Worm (Caenorhabditis elegans) whole organism, L4 larva: Measurements from ENCODE around the gene fbxb-81.

ENCODE experiments used
- F26F4.8 ChIP-seq: fragments of 200-800 bp; sonication (Bioruptor generic); conservative IDR thresholded peaks from 2 replicates; pipeline ENCODE4 v1.3.6; 2022; ENCODE audit warnings: missing genetic modification characterization, missing compliant biosample characterization
- Y5F2A.4 ChIP-seq: fragments of 200-800 bp; sonication (Bioruptor generic); optimal IDR thresholded peaks from 2 replicates; lab custom pipeline; 2018; ENCODE audit warnings: mild to moderate bottlenecking, missing genetic modification characterization, missing compliant biosample characterization
- Y75B8A.6 ChIP-seq: fragments of 200-800 bp; sonication (Bioruptor generic); IDR thresholded peaks from 2 replicates; pipeline ENCODE4 v1.3.6; 2022; ENCODE audit warnings: missing genetic modification reagents, missing genetic modification characterization, missing compliant biosample characterization
- aha-1 ChIP-seq: fragments of 150-350 bp; peaks from one replicate; lab custom pipeline; 2014; ENCODE audit warnings: missing biosample characterization, missing genetic modification characterization
- ceh-20 ChIP-seq: fragments of 200-800 bp; sonication (Bioruptor generic); IDR thresholded peaks from 2 replicates; pipeline ENCODE4 v1.3.6; 2022; ENCODE audit warnings: missing genetic modification reagents, missing genetic modification characterization, missing compliant biosample characterization
- cey-2 ChIP-seq: sonication (generic microtip); optimal IDR thresholded peaks from 3 replicates; lab custom pipeline; 2017; ENCODE audit warnings: missing genetic modification characterization, mild to moderate bottlenecking, missing compliant biosample characterization, antibody characterized with exemption, borderline replicate concordance; ENCODE audit not compliant: insufficient read depth
- daf-16 ChIP-seq, 3 experiments: sonication (generic microtip); optimal IDR thresholded peaks; 2 replicates each; lab custom pipeline; 2016 to 2017; ENCODE audit warnings: missing genetic modification characterization in 3 of 3, missing genetic modification reagents in 3 of 3, mild to moderate bottlenecking in 2 of 3, missing compliant biosample characterization in 2 of 3, missing biosample characterization in 1 of 3, moderate library complexity in 1 of 3
- daf-19 ChIP-seq: fragments of 200-800 bp; sonication (Bioruptor generic); conservative IDR thresholded peaks from 2 replicates; pipeline ENCODE4 v1.3.6; 2022; ENCODE audit warnings: missing genetic modification characterization, missing compliant biosample characterization
- daf-8 ChIP-seq: fragments of 200-800 bp; sonication (Bioruptor generic); IDR thresholded peaks from 2 replicates; pipeline ENCODE4 v1.3.6; 2022; ENCODE audit warnings: missing genetic modification characterization, missing compliant biosample characterization
- dmd-8 ChIP-seq: fragments of 200-800 bp; sonication (Bioruptor generic); IDR thresholded peaks from 2 replicates; pipeline ENCODE4 v1.3.6; 2022; ENCODE audit warnings: missing genetic modification characterization, missing compliant biosample characterization
- dmd-9 ChIP-seq: fragments of 200-800 bp; sonication (Bioruptor generic); IDR thresholded peaks from 2 replicates; pipeline ENCODE4 v1.3.6; 2022; ENCODE audit warnings: missing genetic modification reagents, missing genetic modification characterization, missing compliant biosample characterization
- dve-1 ChIP-seq: sonication (generic microtip); optimal IDR thresholded peaks from 2 replicates; lab custom pipeline; 2017; ENCODE audit warnings: antibody characterized with exemption, mild to moderate bottlenecking, missing genetic modification characterization, missing compliant biosample characterization; ENCODE audit not compliant: insufficient read depth
- egl-43 ChIP-seq: fragments of 200-800 bp; sonication (Bioruptor generic); IDR thresholded peaks from 2 replicates; pipeline ENCODE4 v1.3.6; 2022; ENCODE audit warnings: missing genetic modification reagents, missing genetic modification characterization, missing compliant biosample characterization
- gei-8 ChIP-seq: fragments of 200-800 bp; sonication (Bioruptor generic); optimal IDR thresholded peaks from 2 replicates; lab custom pipeline; 2018; ENCODE audit warnings: mild to moderate bottlenecking, missing genetic modification characterization, missing compliant biosample characterization
- hlh-11 ChIP-seq: fragments of 200-800 bp; sonication (Bioruptor generic); optimal IDR thresholded peaks from 2 replicates; lab custom pipeline; 2018; ENCODE audit warnings: mild to moderate bottlenecking, missing genetic modification characterization, missing compliant biosample characterization
- hlh-30 ChIP-seq: sonication (generic microtip); optimal IDR thresholded peaks from 2 replicates; lab custom pipeline; 2017; ENCODE audit warnings: antibody characterized with exemption, mild to moderate bottlenecking, missing genetic modification characterization, missing compliant biosample characterization; ENCODE audit not compliant: insufficient read depth
- jun-1 ChIP-seq: fragments of 150-350 bp; optimal IDR thresholded peaks from 2 replicates; lab custom pipeline; 2014; ENCODE audit warnings: missing biosample characterization, missing genetic modification reagents, missing genetic modification characterization
- lin-1 ChIP-seq: fragments of 200-800 bp; sonication (Bioruptor generic); IDR thresholded peaks from 2 replicates; pipeline ENCODE4 v1.3.6; 2022; ENCODE audit warnings: missing genetic modification reagents, missing genetic modification characterization, missing compliant biosample characterization
- lin-15B ChIP-seq: fragments of 150-350 bp; sonication (generic microtip); optimal IDR thresholded peaks from 3 replicates; lab custom pipeline; 2014; ENCODE audit warnings: missing biosample characterization, missing genetic modification characterization
- lin-38 ChIP-seq: fragments of 200-800 bp; sonication (Bioruptor generic); IDR thresholded peaks from 2 replicates; pipeline ENCODE4 v1.3.6; 2022; ENCODE audit warnings: missing genetic modification reagents, missing genetic modification characterization, missing compliant biosample characterization
- lin-39 ChIP-seq: fragments of 150-350 bp; optimal IDR thresholded peaks from 2 replicates; lab custom pipeline; 2014; ENCODE audit warnings: missing biosample characterization, missing genetic modification reagents, missing genetic modification characterization
- madf-5 ChIP-seq, 2 experiments: fragments of 200-800 bp; sonication (Bioruptor generic); IDR thresholded peaks; 2 replicates each; pipeline ENCODE4 v1.3.6; 2022; ENCODE audit warnings: missing compliant biosample characterization in 2 of 2, missing genetic modification characterization in 2 of 2
- madf-9 ChIP-seq: fragments of 200-800 bp; sonication (Bioruptor generic); conservative IDR thresholded peaks from 2 replicates; pipeline ENCODE4 v1.3.6; 2022; ENCODE audit warnings: missing genetic modification reagents, missing genetic modification characterization, missing compliant biosample characterization
- mdl-1 ChIP-seq, 2 experiments: fragments of 150-350 bp in 1 of 2; sonication (generic microtip) in 1 of 2; optimal IDR thresholded peaks; 2 replicates each; lab custom pipeline; 2014 to 2017; ENCODE audit warnings: missing biosample characterization in 2 of 2, missing genetic modification characterization in 2 of 2
- nhr-102 ChIP-seq: sonication (generic microtip); optimal IDR thresholded peaks from 2 replicates; lab custom pipeline; 2016; ENCODE audit warnings: mild to moderate bottlenecking, missing genetic modification characterization, moderate library complexity, missing compliant biosample characterization
- nhr-11 ChIP-seq: fragments of 150-350 bp; optimal IDR thresholded peaks from 2 replicates; lab custom pipeline; 2014; ENCODE audit warnings: missing biosample characterization, missing genetic modification characterization
- nhr-111 ChIP-seq: fragments of 200-800 bp; sonication (Bioruptor generic); optimal IDR thresholded peaks from 2 replicates; lab custom pipeline; 2018; ENCODE audit warnings: mild to moderate bottlenecking, missing genetic modification characterization, missing compliant biosample characterization
- nhr-237 ChIP-seq: sonication (generic microtip); optimal IDR thresholded peaks from 2 replicates; lab custom pipeline; 2017; ENCODE audit warnings: missing biosample characterization, missing genetic modification characterization
- nhr-28 ChIP-seq: fragments of 150-350 bp; optimal IDR thresholded peaks from 2 replicates; lab custom pipeline; 2014; ENCODE audit warnings: missing biosample characterization, missing genetic modification characterization
- nhr-42 ChIP-seq: fragments of 200-800 bp; sonication (Bioruptor generic); IDR thresholded peaks from 2 replicates; pipeline ENCODE4 v1.3.6; 2022; ENCODE audit warnings: missing genetic modification characterization, missing compliant biosample characterization
- nhr-48 ChIP-seq: sonication (generic microtip); optimal IDR thresholded peaks from 2 replicates; lab custom pipeline; 2016; ENCODE audit warnings: mild to moderate bottlenecking, missing genetic modification characterization, missing compliant biosample characterization
- saeg-2 ChIP-seq: fragments of 200-800 bp; sonication (Bioruptor generic); IDR thresholded peaks from 2 replicates; pipeline ENCODE4 v1.3.6; 2022; ENCODE audit warnings: missing genetic modification reagents, missing genetic modification characterization, missing compliant biosample characterization
- sdz-12 ChIP-seq: fragments of 200-800 bp; sonication (Bioruptor generic); optimal IDR thresholded peaks from 2 replicates; lab custom pipeline; 2018; ENCODE audit warnings: mild to moderate bottlenecking, missing genetic modification characterization, missing compliant biosample characterization
- set-16 ChIP-seq: fragments of 200-800 bp; sonication (Bioruptor generic); IDR thresholded peaks from 2 replicates; pipeline ENCODE4 v1.3.6; 2022; ENCODE audit warnings: missing genetic modification reagents, missing genetic modification characterization, missing compliant biosample characterization
- snpc-1.2 ChIP-seq: fragments of 200-800 bp; sonication (Bioruptor generic); IDR thresholded peaks from 2 replicates; pipeline ENCODE4 v1.3.6; 2022; ENCODE audit warnings: missing genetic modification reagents, missing genetic modification characterization, missing compliant biosample characterization
- tra-1 ChIP-seq: fragments of 200-800 bp; sonication (Bioruptor generic); IDR thresholded peaks from 2 replicates; pipeline ENCODE4 v1.3.6; 2022; ENCODE audit warnings: missing genetic modification reagents, missing genetic modification characterization, missing compliant biosample characterization
- unc-130 ChIP-seq: sonication (generic microtip); optimal IDR thresholded peaks from 2 replicates; lab custom pipeline; 2016; ENCODE audit warnings: missing genetic modification reagents, missing genetic modification characterization, missing compliant biosample characterization
- unc-62 ChIP-seq, 3 experiments: fragments of 150-350 bp in 1 of 3; sonication (generic microtip); optimal IDR thresholded peaks in 2 of 3; peaks in 1 of 3; 1 replicate in 1 of 3; 2 replicates in 2 of 3; lab custom pipeline; 2014 to 2017; ENCODE audit warnings: missing biosample characterization in 3 of 3, missing genetic modification characterization in 3 of 3, missing genetic modification reagents in 3 of 3, missing genotype in 1 of 3
- zag-1 ChIP-seq: fragments of 150-350 bp; optimal IDR thresholded peaks from 2 replicates; lab custom pipeline; 2014; ENCODE audit warnings: missing biosample characterization, missing genetic modification characterization
- zfp-2 ChIP-seq: sonication (generic microtip); optimal IDR thresholded peaks from 2 replicates; lab custom pipeline; 2016; ENCODE audit warnings: mild to moderate bottlenecking, missing genetic modification characterization, missing compliant biosample characterization
- zip-2 ChIP-seq: fragments of 150-350 bp; optimal IDR thresholded peaks from 2 replicates; lab custom pipeline; 2014; ENCODE audit warnings: missing biosample characterization, missing genetic modification characterization
- ztf-11 ChIP-seq: fragments of 150-350 bp; optimal IDR thresholded peaks from 2 replicates; lab custom pipeline; 2014; ENCODE audit warnings: missing biosample characterization, missing genetic modification characterization
- ztf-7 ChIP-seq: fragments of 150-350 bp; optimal IDR thresholded peaks from 2 replicates; lab custom pipeline; 2014; ENCODE audit warnings: missing biosample characterization, missing genetic modification characterization

Gene fbxb-81

DNA sequence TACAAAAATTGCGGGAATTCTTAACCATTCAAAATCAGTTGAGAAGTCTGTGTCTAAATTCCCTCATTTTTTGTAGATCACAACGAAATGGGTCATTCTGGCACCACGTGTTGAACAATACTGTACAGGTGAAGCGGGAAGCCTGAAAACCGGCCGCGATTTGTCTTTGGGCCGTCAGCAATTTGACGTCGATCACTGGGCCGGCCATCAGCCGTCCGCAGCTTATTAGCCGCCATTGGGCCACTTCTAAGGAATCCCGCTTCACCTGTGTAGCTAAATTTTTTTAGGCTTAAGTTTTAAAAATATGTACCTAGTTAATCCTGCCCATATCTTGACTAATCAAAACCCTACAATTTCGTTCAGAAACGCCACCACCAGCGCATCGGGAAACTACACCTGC, 18.6 kb upstream of the fbxb-81 start (continued):
- TF ChIP-seq madf-5 (GFP tag; IDR thresholded peaks at IDR 0.05; lab: Robert Waterston, UW) (0 out of 4 replicates have a peak, but pooled peaks of 1 of the 2 experiments have one; percentile 35), dmd-8 (peak; percentile 10; the same call in 1 of the 2 replicates), ceh-20 (GFP tag; lab: Robert Waterston, UW) (no peak), F26F4.8 (GFP tag; lab: Robert Waterston, UW) (no peak), unc-62 (GFP tag; optimal IDR thresholded peaks at IDR 0.05 in 1 of 2; lab: Kevin White, UChicago) (peak in 1 of 2 experiments; percentile 75), unc-62 (tag; optimal IDR thresholded peaks at IDR 0.05; lab: Kevin White, UChicago) (no peak), ztf-7 (tag; lab: Kevin White, UChicago) (no peak), nhr-48 (tag; lab: Kevin White, UChicago) (no peak)
- TF ChIP-seq, all 104 proteins: peak for 7

ce11 chrIII:159149-159548, 18.1 kb upstream of the fbxb-81 start:
- TF ChIP-seq unc-62 (GFP tag; optimal IDR thresholded peaks at IDR 0.05 in 1 of 2; lab: Kevin White, UChicago) (peak in 1 of 2 experiments; percentile 90), unc-62 (tag; optimal IDR thresholded peaks at IDR 0.05; lab: Kevin White, UChicago) (no peak), dve-1 (tag; lab: Kevin White, UChicago) (no peak), lin-38 (GFP tag; lab: Robert Waterston, UW) (no peak)

DNA sequence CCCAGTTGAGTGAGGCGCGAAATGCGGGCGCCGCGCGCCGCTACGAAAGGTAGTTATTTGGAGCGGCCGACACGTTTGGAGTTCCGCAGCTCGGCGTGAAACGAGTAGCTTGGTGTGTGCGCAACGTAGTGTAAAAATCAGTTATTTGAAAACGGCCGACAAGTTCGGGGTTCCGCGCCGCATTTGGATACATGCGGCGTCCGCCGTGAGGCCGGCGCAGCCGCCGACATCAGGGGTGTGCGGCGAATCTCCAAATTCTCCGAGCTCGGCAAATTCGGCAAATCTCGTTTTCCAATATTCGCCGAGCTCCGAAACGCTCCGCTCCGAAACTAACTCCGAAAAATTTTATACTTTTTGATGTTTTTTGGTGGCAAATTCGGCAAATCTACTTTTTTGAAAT, 17.0 kb upstream of the fbxb-81 start:
- TF ChIP-seq set-16 (GFP tag; lab: Robert Waterston, UW): peak; percentile 78
- no peak for TF ChIP-seq cey-2 (tag; lab: Kevin White, UChicago)
- no peak for TF ChIP-seq jun-1 (tag; lab: Kevin White, UChicago)
- no peak for TF ChIP-seq madf-9 (GFP tag; lab: Robert Waterston, UW)
- TF ChIP-seq aha-1 (tag; lab: Kevin White, UChicago): peak; percentile 17
- no peak for TF ChIP-seq lin-39
- no peak for TF ChIP-seq daf-19 (GFP tag; lab: Robert Waterston, UW)

DNA sequence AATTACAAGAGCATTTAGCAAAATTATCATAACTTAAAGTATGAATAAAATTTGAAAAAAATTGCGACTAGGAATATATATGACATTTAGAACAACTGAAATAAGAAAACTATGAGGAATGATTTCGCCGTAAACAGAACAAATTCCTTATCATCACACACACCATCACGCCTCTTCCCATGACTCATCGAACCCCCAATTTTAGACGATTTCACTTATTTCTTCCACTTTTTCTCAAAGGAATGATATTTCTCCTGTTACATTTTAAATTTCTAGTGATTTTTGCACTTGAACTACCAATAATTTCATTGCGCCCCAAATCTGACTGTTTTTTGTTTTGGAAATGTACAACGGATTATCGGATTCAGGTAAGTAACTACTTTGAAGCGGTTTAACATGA, 15.6 kb upstream of the fbxb-81 start, which contains the start of the genes zig-13 and ver-1:
TSS of gene zig-13 (minus strand) at position 101 of the 400 bp plus-strand sequence.
TSS of gene ver-1 (plus strand) at position 180 of the 400 bp plus-strand sequence.
- no peak for TF ChIP-seq snpc-1.2 (GFP tag; lab: Robert Waterston, UW)
- TF ChIP-seq lin-1 (GFP tag; lab: Robert Waterston, UW): no peak
- TF ChIP-seq Y75B8A.6: no peak
- TF ChIP-seq zip-2 (tag; lab: Kevin White, UChicago): no peak
- no peak for TF ChIP-seq nhr-102 (tag; lab: Kevin White, UChicago)
- no peak for TF ChIP-seq daf-16 (GFP tag; optimal IDR thresholded peaks at IDR 0.05; lab: Kevin White, UChicago)
- TF ChIP-seq daf-16 (tag; optimal IDR thresholded peaks at IDR 0.05; lab: Kevin White, UChicago): no peak
- no peak for TF ChIP-seq mdl-1 (tag; optimal IDR thresholded peaks at IDR 0.05; lab: Kevin White, UChicago)
- no peak for TF ChIP-seq nhr-11
- no peak for TF ChIP-seq sdz-12 (GFP tag; lab: Kevin White, UChicago)
- no peak for TF ChIP-seq ztf-11
- TF ChIP-seq zag-1 (tag; lab: Kevin White, UChicago): no peak
- no peak for TF ChIP-seq dmd-9 (GFP tag; lab: Robert Waterston, UW)
- TF ChIP-seq hlh-30 (tag; lab: Kevin White, UChicago): no peak
- TF ChIP-seq gei-8: no peak
- TF ChIP-seq, all 104 proteins: peak for 0

ce11 chrIII:154168-154567, 13.2 kb upstream of the fbxb-81 start:
- peak; percentile 92 for TF ChIP-seq hlh-11 (tag; lab: Kevin White, UChicago)
- TF ChIP-seq nhr-42: no peak
- TF ChIP-seq nhr-237 (tag; lab: Kevin White, UChicago): no peak
- peak; percentile 99 for TF ChIP-seq nhr-28 (tag; lab: Kevin White, UChicago)
- TF ChIP-seq lin-15B (tag; lab: Kevin White, UChicago): no peak
- TF ChIP-seq daf-8 (GFP tag; lab: Robert Waterston, UW): no peak
- TF ChIP-seq egl-43 (GFP tag; lab: Robert Waterston, UW): no peak
- peak; percentile 91 for TF ChIP-seq tra-1 (GFP tag; lab: Robert Waterston, UW)
- no peak for TF ChIP-seq zfp-2 (tag; lab: Kevin White, UChicago)
- no peak for TF ChIP-seq unc-130 (GFP tag; lab: Kevin White, UChicago)
- TF ChIP-seq saeg-2 (GFP tag; lab: Robert Waterston, UW): no peak
- no peak for TF ChIP-seq Y5F2A.4
- TF ChIP-seq nhr-11: no peak
- no peak for TF ChIP-seq F26F4.8 (GFP tag; lab: Robert Waterston, UW)
- TF ChIP-seq cey-2 (tag; lab: Kevin White, UChicago): peak; percentile 86
- peak; percentile 95 for TF ChIP-seq dve-1 (tag; lab: Kevin White, UChicago)
- TF ChIP-seq nhr-111 (GFP tag; lab: Kevin White, UChicago): no peak
